Worm (Caenorhabditis elegans) whole organism, L1 larva: ENCODE results near the gene C03H5.6.

Experiments
- F16B12.6 ChIP-seq: fragments of 150-350 bp; optimal IDR thresholded peaks from 2 replicates; lab custom pipeline; 2014; ENCODE audit warnings: missing biosample characterization, missing genetic modification characterization
- Y116A8C.19 ChIP-seq: sonication (generic microtip); optimal IDR thresholded peaks from 2 replicates; lab custom pipeline; 2016; ENCODE audit warnings: missing compliant biosample characterization, missing genetic modification characterization, borderline replicate concordance
- aly-2 ChIP-seq: fragments of 150-350 bp; optimal IDR thresholded peaks from 2 replicates; lab custom pipeline; 2014; ENCODE audit warnings: missing biosample characterization, missing genetic modification characterization
- ama-1 ChIP-seq: fragments of 150-350 bp; optimal IDR thresholded peaks from 2 replicates; lab custom pipeline; 2014
- blmp-1 ChIP-seq: fragments of 150-350 bp; optimal IDR thresholded peaks from 2 replicates; lab custom pipeline; 2014; ENCODE audit warnings: missing biosample characterization, missing genetic modification characterization
- ceh-82 ChIP-seq, 3 experiments: fragments of 150-350 bp in 1 of 3; sonication (generic microtip) in 2 of 3; optimal IDR thresholded peaks; 2 replicates each; lab custom pipeline; 2014 to 2017; ENCODE audit warnings: missing biosample characterization in 3 of 3, missing genetic modification characterization in 3 of 3
- ces-1 ChIP-seq: fragments of 150-350 bp; optimal IDR thresholded peaks from 2 replicates; lab custom pipeline; 2014; ENCODE audit warnings: missing biosample characterization, missing genetic modification reagents, missing genetic modification characterization
- efl-1 ChIP-seq, 4 experiments: fragments of 150-350 bp; optimal IDR thresholded peaks in 3 of 4; peaks in 1 of 4; 1 replicate in 1 of 4; 2 replicates in 3 of 4; lab custom pipeline; 2014; ENCODE audit warnings: missing biosample characterization in 2 of 4, missing genetic modification characterization in 2 of 4, missing genetic modification reagents in 2 of 4
- elt-3 ChIP-seq, 6 experiments: fragments of 150-350 bp in 1 of 6; sonication (generic microtip); optimal IDR thresholded peaks; 2 replicates each; lab custom pipeline; 2017 to 2018; ENCODE audit warnings: missing biosample characterization in 6 of 6, missing genetic modification characterization in 6 of 6, inconsistent platforms in 1 of 6
- fkh-8 ChIP-seq: sonication (generic microtip); optimal IDR thresholded peaks from 2 replicates; lab custom pipeline; 2016; ENCODE audit warnings: mild to moderate bottlenecking, missing genetic modification characterization, missing compliant biosample characterization
- hpl-2 ChIP-seq: fragments of 150-350 bp; optimal IDR thresholded peaks from 2 replicates; lab custom pipeline; 2014; ENCODE audit warnings: missing biosample characterization, missing genetic modification reagents, missing genetic modification characterization
- lin-35 ChIP-seq, 2 experiments: fragments of 150-350 bp; optimal IDR thresholded peaks; 2 replicates each; lab custom pipeline; 2014; ENCODE audit warnings: missing biosample characterization in 2 of 2, missing genetic modification characterization in 2 of 2, missing genetic modification reagents in 2 of 2
- lin-39 ChIP-seq: fragments of 150-350 bp; optimal IDR thresholded peaks from 2 replicates; lab custom pipeline; 2014; ENCODE audit warnings: missing biosample characterization, missing genetic modification reagents, missing genetic modification characterization
- lir-3 ChIP-seq: sonication (generic microtip); optimal IDR thresholded peaks from 2 replicates; lab custom pipeline; 2016; ENCODE audit warnings: mild to moderate bottlenecking, missing genetic modification characterization, moderate library complexity, missing compliant biosample characterization; ENCODE audit not compliant: poor library complexity
- lsy-2 ChIP-seq, 2 experiments: fragments of 150-350 bp; optimal IDR thresholded peaks; 2 replicates each; lab custom pipeline; 2014; ENCODE audit warnings: missing biosample characterization in 2 of 2, missing genetic modification characterization in 2 of 2
- mab-9 ChIP-seq: fragments of 200-800 bp; sonication (Bioruptor generic); IDR thresholded peaks from 2 replicates; pipeline ENCODE4 v1.3.6; 2022; ENCODE audit warnings: missing genetic modification reagents, missing genetic modification characterization, missing compliant biosample characterization
- mdl-1 ChIP-seq, 2 experiments: fragments of 150-350 bp; optimal IDR thresholded peaks; 2 replicates each; lab custom pipeline; 2014 to 2017; ENCODE audit warnings: missing biosample characterization in 2 of 2, missing genetic modification characterization in 2 of 2, inconsistent platforms in 1 of 2
- mef-2 ChIP-seq: fragments of 150-350 bp; optimal IDR thresholded peaks from 2 replicates; lab custom pipeline; 2014; ENCODE audit warnings: missing biosample characterization, missing genetic modification characterization
- nhr-20 ChIP-seq: sonication (generic microtip); optimal IDR thresholded peaks from 2 replicates; lab custom pipeline; 2016; ENCODE audit warnings: mild to moderate bottlenecking, missing genetic modification characterization, missing compliant biosample characterization
- nhr-47 ChIP-seq: sonication (generic microtip); optimal IDR thresholded peaks from 2 replicates; lab custom pipeline; 2016; ENCODE audit warnings: mild to moderate bottlenecking, missing genetic modification characterization, moderate library complexity, missing compliant biosample characterization
- nhr-84 ChIP-seq: sonication (generic microtip); optimal IDR thresholded peaks from 2 replicates; lab custom pipeline; 2017; ENCODE audit warnings: missing biosample characterization, missing genetic modification characterization
- nhr-85 ChIP-seq: sonication (generic microtip); peaks from one replicate; lab custom pipeline; 2016; ENCODE audit warnings: missing genetic modification characterization, inconsistent platforms, missing compliant biosample characterization
- pag-3 ChIP-seq: sonication (generic microtip); optimal IDR thresholded peaks from 2 replicates; lab custom pipeline; 2017; ENCODE audit warnings: missing genetic modification characterization, mild to moderate bottlenecking, missing compliant biosample characterization, antibody characterized with exemption, borderline replicate concordance; ENCODE audit not compliant: insufficient read depth
- sptf-1 ChIP-seq: fragments of 150-350 bp; optimal IDR thresholded peaks from 2 replicates; lab custom pipeline; 2014; ENCODE audit warnings: missing biosample characterization, missing genetic modification characterization
- sup-37 ChIP-seq: fragments of 200-800 bp; sonication (Bioruptor generic); optimal IDR thresholded peaks from 2 replicates; lab custom pipeline; 2018; ENCODE audit warnings: mild to moderate bottlenecking, missing genetic modification characterization, missing compliant biosample characterization
- swsn-7 ChIP-seq: sonication (generic microtip); optimal IDR thresholded peaks from 2 replicates; lab custom pipeline; 2016; ENCODE audit warnings: missing genetic modification characterization, missing compliant biosample characterization
- tbx-2 ChIP-seq: sonication (generic microtip); optimal IDR thresholded peaks from 2 replicates; lab custom pipeline; 2016; ENCODE audit warnings: missing genetic modification characterization, missing compliant biosample characterization
- unc-30 ChIP-seq: sonication (generic microtip); optimal IDR thresholded peaks from 2 replicates; lab custom pipeline; 2017; ENCODE audit warnings: missing biosample characterization, missing genetic modification characterization
- unc-86 ChIP-seq: sonication (generic microtip); optimal IDR thresholded peaks from 2 replicates; lab custom pipeline; 2016; ENCODE audit warnings: missing genetic modification characterization, missing compliant biosample characterization
- unc-98 ChIP-seq: fragments of 200-800 bp; sonication (Bioruptor generic); IDR thresholded peaks from 2 replicates; pipeline ENCODE4 v1.3.6; 2022; ENCODE audit warnings: missing genetic modification characterization, missing compliant biosample characterization
- vab-15 ChIP-seq: sonication (generic microtip); optimal IDR thresholded peaks from 2 replicates; lab custom pipeline; 2017; ENCODE audit warnings: missing genotype, mild to moderate bottlenecking, missing genetic modification characterization, missing compliant biosample characterization
- xbp-1 ChIP-seq: sonication (generic microtip); optimal IDR thresholded peaks from 2 replicates; lab custom pipeline; 2016; ENCODE audit warnings: missing genetic modification characterization, missing compliant biosample characterization
- zip-4 ChIP-seq: fragments of 200-800 bp; sonication (Bioruptor generic); optimal IDR thresholded peaks from 2 replicates; lab custom pipeline; 2018; ENCODE audit warnings: mild to moderate bottlenecking, missing genetic modification characterization, moderate library complexity, missing compliant biosample characterization
- ztf-11 ChIP-seq, 2 experiments: sonication (generic microtip); optimal IDR thresholded peaks; 2 replicates each; lab custom pipeline; 2016 to 2017; ENCODE audit warnings: missing genetic modification characterization in 2 of 2, missing biosample characterization in 1 of 2, missing compliant biosample characterization in 1 of 2

The C03H5.6 gene

DNA sequence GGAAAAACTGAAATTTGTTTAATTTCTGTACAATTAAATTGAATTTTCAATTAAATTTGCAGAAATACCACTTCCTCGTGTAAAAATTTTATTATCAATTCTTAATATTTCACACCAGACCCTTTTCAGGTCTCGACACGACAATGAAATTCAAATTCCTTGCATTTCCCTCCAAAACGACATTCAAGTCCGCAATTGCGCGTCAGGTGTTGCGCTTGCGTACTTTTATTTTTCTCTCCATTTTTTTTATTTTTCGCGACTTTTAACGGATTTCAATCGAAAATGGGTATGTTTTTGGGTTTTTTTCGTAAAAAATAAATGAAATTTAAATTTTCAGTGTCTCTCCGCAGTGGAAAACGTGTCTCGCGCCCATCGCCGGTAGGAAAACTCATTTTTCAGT is 13.3 kb downstream of the C03H5.6 start, which contains the start of gene C03H5.3 (continued):
- TF ChIP-seq F16B12.6: peak; percentile 96

DNA sequence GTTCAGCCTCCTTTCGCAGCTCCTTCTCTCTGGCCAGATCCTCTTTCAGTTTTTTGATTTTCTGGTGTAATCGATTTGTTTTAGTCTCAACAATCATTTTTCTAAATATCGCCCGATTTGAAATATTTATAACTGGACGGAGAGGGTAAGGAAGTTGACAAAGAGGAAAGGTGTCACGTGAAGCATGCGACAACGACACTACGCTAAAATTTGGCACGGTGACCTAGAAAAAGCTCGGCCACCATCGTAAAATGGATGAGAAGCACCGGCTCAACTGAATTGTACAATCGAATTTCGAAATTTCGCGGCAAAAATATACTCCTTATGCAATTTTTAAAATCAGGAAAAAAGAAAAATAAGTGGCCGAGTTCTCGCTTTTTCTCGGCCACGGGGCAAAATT is 14.0 kb downstream of the C03H5.6 start, which contains the start of gene C03H5.5:
C03H5.5 (minus strand) TSS at position 101 of the 400 bp plus-strand sequence.
- no peak for TF ChIP-seq nhr-20 (tag; lab: Kevin White, UChicago)
- TF ChIP-seq efl-1 (optimal IDR thresholded peaks at IDR 0.05; lab: Kevin White, UChicago): no peak
- TF ChIP-seq efl-1 (GFP tag; optimal IDR thresholded peaks at IDR 0.05 in 1 of 2; lab: Kevin White, UChicago): peak in 1 of 2 experiments; percentile 80

DNA sequence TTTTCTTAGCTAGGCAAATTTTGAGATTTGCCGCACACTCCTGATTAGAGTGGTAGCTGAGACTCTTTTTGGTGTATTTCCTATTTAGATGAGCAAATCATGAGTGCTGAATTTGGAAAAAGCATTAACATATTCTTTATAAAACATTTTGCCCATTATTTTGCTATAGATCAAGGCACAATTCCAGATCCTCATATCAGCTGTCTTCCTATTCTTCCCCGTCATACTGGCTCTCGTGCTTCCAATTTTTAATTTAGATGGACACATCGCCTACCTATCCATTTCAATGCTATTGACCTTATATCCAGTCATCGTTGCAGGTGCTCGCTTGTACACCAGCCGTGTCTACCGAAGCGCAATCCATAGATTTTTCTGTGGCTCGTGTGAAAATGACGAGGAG is 19.3 kb downstream of the C03H5.6 start, which contains the start of gene C03H5.7:
C03H5.7 (plus strand) TSS at position 301 of the 400 bp plus-strand sequence.
- no peak for TF ChIP-seq lin-39 (tag; lab: Kevin White, UChicago)
- no peak for TF ChIP-seq lin-35 (GFP tag; optimal IDR thresholded peaks at IDR 0.05; lab: Kevin White, UChicago)
- no peak for TF ChIP-seq ztf-11 (tag; optimal IDR thresholded peaks at IDR 0.05; lab: Kevin White, UChicago)
- TF ChIP-seq xbp-1: no peak
- no peak for TF ChIP-seq unc-86 (tag; lab: Kevin White, UChicago)
- no peak for TF ChIP-seq ama-1
- TF ChIP-seq tbx-2 (tag; lab: Kevin White, UChicago): no peak
- no peak for TF ChIP-seq sup-37 (GFP tag; lab: Kevin White, UChicago)
- TF ChIP-seq mdl-1 (tag; optimal IDR thresholded peaks at IDR 0.05; lab: Kevin White, UChicago): no peak
- no peak for TF ChIP-seq ceh-82 (tag; optimal IDR thresholded peaks at IDR 0.05; lab: Kevin White, UChicago)
- TF ChIP-seq nhr-85: no peak
- TF ChIP-seq fkh-8 (tag; lab: Kevin White, UChicago): no peak
- TF ChIP-seq unc-30 (tag; lab: Kevin White, UChicago): no peak
- TF ChIP-seq unc-98 (GFP tag; lab: Robert Waterston, UW): no peak
- TF ChIP-seq lir-3 (tag; lab: Kevin White, UChicago): no peak
- TF ChIP-seq blmp-1: no peak
- TF ChIP-seq ces-1: no peak
- no peak for TF ChIP-seq mab-9
- TF ChIP-seq aly-2 (tag; lab: Kevin White, UChicago): no peak
- no peak for TF ChIP-seq vab-15 (tag; lab: Kevin White, UChicago)

DNA sequence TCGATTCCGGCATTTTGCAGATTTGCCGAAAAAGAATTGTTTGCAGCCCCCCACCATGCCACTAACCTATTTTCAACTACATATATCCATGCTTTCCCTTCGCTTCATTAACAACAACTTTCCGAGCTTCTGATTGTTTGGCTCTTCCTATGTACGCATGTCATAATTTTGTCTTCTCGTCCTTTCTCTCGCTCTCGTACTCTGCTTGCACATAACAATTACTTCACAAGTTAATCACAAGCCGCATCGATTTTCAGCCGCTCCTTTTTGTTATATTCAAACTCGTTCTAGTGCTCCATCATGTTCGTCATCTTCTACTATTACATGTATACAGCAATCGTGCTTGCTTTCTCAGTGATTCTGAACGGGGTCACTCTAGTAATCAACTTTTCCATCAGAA is 20.9 kb downstream of the C03H5.6 start, which contains the start of gene C03H5.9:
C03H5.9 (plus strand) TSS at position 301 of the 400 bp plus-strand sequence.
- TF ChIP-seq nhr-47 (tag; lab: Kevin White, UChicago) (no peak), nhr-84 (no peak), nhr-85 (peak; percentile 39)

DNA sequence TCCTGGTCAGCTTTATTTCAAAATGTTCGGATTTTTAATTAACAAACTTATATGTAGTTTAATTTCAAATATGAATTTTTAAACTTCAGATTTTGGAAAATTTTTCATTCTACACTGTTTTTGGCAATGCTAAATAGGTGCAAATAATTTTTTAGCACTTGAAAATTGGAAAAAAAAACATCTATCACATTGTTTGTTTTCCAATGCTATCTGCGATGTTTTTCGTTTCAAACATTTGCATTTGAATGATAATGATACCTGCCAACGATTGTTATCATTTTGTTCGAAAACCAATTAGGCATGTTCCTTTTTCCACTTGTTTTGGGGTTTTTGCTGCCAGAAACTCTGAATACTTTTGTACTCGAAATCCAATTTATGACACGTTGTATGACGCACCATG is 24.3 kb downstream of the C03H5.6 start, which contains the start of gene C03H5.4:
C03H5.4 (plus strand) TSS at position 301 of the 400 bp plus-strand sequence.
- no peak for TF ChIP-seq mef-2 (tag; lab: Kevin White, UChicago)
- no peak for TF ChIP-seq ztf-11 (tag; optimal IDR thresholded peaks at IDR 0.05; lab: Kevin White, UChicago)
- no peak for TF ChIP-seq lsy-2 (tag; optimal IDR thresholded peaks at IDR 0.05; lab: Kevin White, UChicago)
- TF ChIP-seq pag-3 (tag; lab: Kevin White, UChicago): no peak
- TF ChIP-seq elt-3 (tag; optimal IDR thresholded peaks at IDR 0.05; lab: Kevin White, UChicago): no peak
- TF ChIP-seq hpl-2: no peak
- no peak for TF ChIP-seq Y116A8C.19
- TF ChIP-seq zip-4: no peak
- TF ChIP-seq swsn-7 (tag; lab: Kevin White, UChicago): no peak
- no peak for TF ChIP-seq sptf-1
